Worm (Caenorhabditis elegans) whole organism, late embryonic: ENCODE data around the gene gad-2.

Experiments
- ama-1 ChIP-seq: fragments of 150-350 bp; optimal IDR thresholded peaks from 2 replicates; lab custom pipeline; 2014
- ceh-30 ChIP-seq: fragments of 150-350 bp; optimal IDR thresholded peaks from 2 replicates; lab custom pipeline; 2014; ENCODE audit warnings: missing biosample characterization, missing genetic modification characterization
- pqm-1 ChIP-seq: sonication (generic microtip); optimal IDR thresholded peaks from 2 replicates; lab custom pipeline; 2016; ENCODE audit warnings: missing genetic modification characterization, missing compliant biosample characterization
- rnt-1 ChIP-seq: sonication (generic microtip); optimal IDR thresholded peaks from 2 replicates; lab custom pipeline; 2016; ENCODE audit warnings: missing genetic modification characterization, missing compliant biosample characterization

- TF ChIP-seq rnt-1 (tag; lab: Kevin White, UChicago) (no peak), ama-1 (no peak), pqm-1 (no peak), ceh-30 (tag; lab: Kevin White, UChicago) (no peak)
Measured at ce11 chrX:7407749-7408148, 14.5 kb downstream of the gad-2 start.
